Worm (Caenorhabditis elegans) whole organism, L1 larva: Measurements from ENCODE around the gene egl-21.

Experiments used
- C04F5.9 ChIP-seq: sonication (generic microtip); optimal IDR thresholded peaks from 2 replicates; lab custom pipeline; 2016; ENCODE audit warnings: missing genetic modification characterization, missing compliant biosample characterization
- C16A3.4 ChIP-seq: fragments of 150-350 bp; optimal IDR thresholded peaks from 2 replicates; lab custom pipeline; 2014; ENCODE audit warnings: missing biosample characterization, missing genetic modification characterization
- F16B12.6 ChIP-seq: fragments of 150-350 bp; optimal IDR thresholded peaks from 2 replicates; lab custom pipeline; 2014; ENCODE audit warnings: missing biosample characterization, missing genetic modification characterization
- Y116A8C.19 ChIP-seq: sonication (generic microtip); optimal IDR thresholded peaks from 2 replicates; lab custom pipeline; 2016; ENCODE audit warnings: missing compliant biosample characterization, missing genetic modification characterization, borderline replicate concordance
- aly-2 ChIP-seq: fragments of 150-350 bp; optimal IDR thresholded peaks from 2 replicates; lab custom pipeline; 2014; ENCODE audit warnings: missing biosample characterization, missing genetic modification characterization
- ama-1 ChIP-seq: fragments of 150-350 bp; optimal IDR thresholded peaks from 2 replicates; lab custom pipeline; 2014
- ceh-63 ChIP-seq: fragments of 200-800 bp; sonication (Bioruptor generic); optimal IDR thresholded peaks from 2 replicates; lab custom pipeline; 2018; ENCODE audit warnings: mild to moderate bottlenecking, missing genetic modification characterization, missing compliant biosample characterization
- ceh-8 ChIP-seq: fragments of 200-800 bp; sonication (Bioruptor generic); optimal IDR thresholded peaks from 2 replicates; lab custom pipeline; 2018; ENCODE audit warnings: mild to moderate bottlenecking, missing genetic modification characterization, moderate library complexity, missing compliant biosample characterization
- ceh-82 ChIP-seq, 3 experiments: fragments of 150-350 bp in 1 of 3; sonication (generic microtip) in 2 of 3; optimal IDR thresholded peaks; 2 replicates each; lab custom pipeline; 2014 to 2017; ENCODE audit warnings: missing biosample characterization in 3 of 3, missing genetic modification characterization in 3 of 3
- ceh-90 ChIP-seq: sonication (generic microtip); optimal IDR thresholded peaks from 2 replicates; lab custom pipeline; 2016; ENCODE audit warnings: missing genetic modification characterization, missing compliant biosample characterization
- dpl-1 ChIP-seq, 3 experiments: fragments of 150-350 bp in 2 of 3; sonication (generic microtip) in 1 of 3; optimal IDR thresholded peaks; 2 replicates each; lab custom pipeline; 2014 to 2017; ENCODE audit warnings: missing biosample characterization in 3 of 3, missing genetic modification characterization in 3 of 3, missing genetic modification reagents in 3 of 3
- dsc-1 ChIP-seq: sonication (generic microtip); optimal IDR thresholded peaks from 2 replicates; lab custom pipeline; 2016; ENCODE audit warnings: mild to moderate bottlenecking, missing genetic modification characterization, missing compliant biosample characterization
- efl-1 ChIP-seq, 4 experiments: fragments of 150-350 bp; optimal IDR thresholded peaks in 3 of 4; peaks in 1 of 4; 1 replicate in 1 of 4; 2 replicates in 3 of 4; lab custom pipeline; 2014; ENCODE audit warnings: missing biosample characterization in 2 of 4, missing genetic modification characterization in 2 of 4, missing genetic modification reagents in 2 of 4
- efl-3 ChIP-seq: fragments of 200-800 bp; sonication (Bioruptor generic); optimal IDR thresholded peaks from 2 replicates; lab custom pipeline; 2018; ENCODE audit warnings: mild to moderate bottlenecking, missing genetic modification characterization, missing compliant biosample characterization
- egl-13 ChIP-seq: sonication (generic microtip); optimal IDR thresholded peaks from 2 replicates; lab custom pipeline; 2016; ENCODE audit warnings: missing genotype, missing genetic modification reagents, missing genetic modification characterization, missing compliant biosample characterization
- egl-27 ChIP-seq, 2 experiments: fragments of 150-350 bp in 1 of 2; sonication (generic microtip); optimal IDR thresholded peaks; 3 replicates each; lab custom pipeline; 2017 to 2018; ENCODE audit warnings: missing biosample characterization in 2 of 2, missing genetic modification characterization in 2 of 2, missing genetic modification reagents in 2 of 2
- ets-5 ChIP-seq: fragments of 200-800 bp; sonication (Bioruptor generic); IDR thresholded peaks from 2 replicates; pipeline ENCODE4 v1.3.6; 2022; ENCODE audit warnings: missing genetic modification characterization, missing compliant biosample characterization
- fkh-10 ChIP-seq: sonication (generic microtip); optimal IDR thresholded peaks from 2 replicates; lab custom pipeline; 2017; ENCODE audit warnings: missing biosample characterization, missing genetic modification reagents, missing genetic modification characterization
- fkh-4 ChIP-seq: sonication (generic microtip); optimal IDR thresholded peaks from 2 replicates; lab custom pipeline; 2016; ENCODE audit warnings: missing compliant biosample characterization, missing genetic modification characterization, borderline replicate concordance
- fkh-8 ChIP-seq: sonication (generic microtip); optimal IDR thresholded peaks from 2 replicates; lab custom pipeline; 2016; ENCODE audit warnings: mild to moderate bottlenecking, missing genetic modification characterization, missing compliant biosample characterization
- fos-1 ChIP-seq: fragments of 150-350 bp; optimal IDR thresholded peaks from 2 replicates; lab custom pipeline; 2014; ENCODE audit warnings: missing biosample characterization, missing genetic modification characterization
- grh-1 ChIP-seq: fragments of 200-800 bp; sonication (Bioruptor generic); IDR thresholded peaks from 2 replicates; pipeline ENCODE4 v1.3.6; 2022; ENCODE audit warnings: missing genetic modification reagents, missing genetic modification characterization, missing compliant biosample characterization
- hlh-17 ChIP-seq: fragments of 200-800 bp; sonication (Bioruptor generic); optimal IDR thresholded peaks from 2 replicates; lab custom pipeline; 2018; ENCODE audit warnings: missing genetic modification characterization, mild to moderate bottlenecking, missing compliant biosample characterization, moderate library complexity, borderline replicate concordance
- hlh-4 ChIP-seq: sonication (generic microtip); optimal IDR thresholded peaks from 2 replicates; lab custom pipeline; 2016; ENCODE audit warnings: mild to moderate bottlenecking, missing genetic modification characterization, missing compliant biosample characterization
- lin-13 ChIP-seq: fragments of 150-350 bp; optimal IDR thresholded peaks from 2 replicates; lab custom pipeline; 2014; ENCODE audit warnings: missing biosample characterization, missing genetic modification reagents, missing genetic modification characterization
- lin-14 ChIP-seq: fragments of 200-800 bp; sonication (Bioruptor generic); optimal IDR thresholded peaks from 2 replicates; lab custom pipeline; 2018; ENCODE audit warnings: mild to moderate bottlenecking, missing genetic modification characterization, moderate library complexity, missing compliant biosample characterization
- lir-3 ChIP-seq: sonication (generic microtip); optimal IDR thresholded peaks from 2 replicates; lab custom pipeline; 2016; ENCODE audit warnings: mild to moderate bottlenecking, missing genetic modification characterization, moderate library complexity, missing compliant biosample characterization; ENCODE audit not compliant: poor library complexity
- lsy-2 ChIP-seq, 2 experiments: fragments of 150-350 bp; optimal IDR thresholded peaks; 2 replicates each; lab custom pipeline; 2014; ENCODE audit warnings: missing biosample characterization in 2 of 2, missing genetic modification characterization in 2 of 2
- nhr-11 ChIP-seq: fragments of 150-350 bp; optimal IDR thresholded peaks from 2 replicates; lab custom pipeline; 2014; ENCODE audit warnings: missing biosample characterization, missing genetic modification characterization
- nhr-12 ChIP-seq: sonication (generic microtip); optimal IDR thresholded peaks from 2 replicates; lab custom pipeline; 2017; ENCODE audit warnings: missing biosample characterization, missing genetic modification characterization
- nhr-19 ChIP-seq: fragments of 200-800 bp; sonication (Bioruptor generic); conservative IDR thresholded peaks from 2 replicates; pipeline ENCODE4 v1.3.6; 2022; ENCODE audit warnings: missing genetic modification characterization, missing compliant biosample characterization
- nhr-237 ChIP-seq: fragments of 150-350 bp; optimal IDR thresholded peaks from 2 replicates; lab custom pipeline; 2014; ENCODE audit warnings: missing biosample characterization, missing genetic modification characterization
- nhr-28 ChIP-seq: fragments of 150-350 bp; optimal IDR thresholded peaks from 2 replicates; lab custom pipeline; 2014; ENCODE audit warnings: missing biosample characterization, missing genetic modification characterization
- nhr-71 ChIP-seq: sonication (generic microtip); optimal IDR thresholded peaks from 2 replicates; lab custom pipeline; 2016; ENCODE audit warnings: mild to moderate bottlenecking, missing genetic modification characterization, moderate library complexity, missing compliant biosample characterization
- pqm-1 ChIP-seq: sonication (generic microtip); optimal IDR thresholded peaks from 3 replicates; lab custom pipeline; 2017; ENCODE audit warnings: missing biosample characterization, missing genetic modification characterization
- skn-1 ChIP-seq: fragments of 150-350 bp; optimal IDR thresholded peaks from 2 replicates; lab custom pipeline; 2014; ENCODE audit warnings: missing biosample characterization, missing genetic modification characterization
- snpc-4 ChIP-seq: fragments of 150-350 bp; optimal IDR thresholded peaks from 2 replicates; lab custom pipeline; 2014; ENCODE audit warnings: missing biosample characterization, missing genetic modification characterization
- sox-4 ChIP-seq: sonication (generic microtip); optimal IDR thresholded peaks from 2 replicates; lab custom pipeline; 2016; ENCODE audit warnings: missing genetic modification characterization, missing compliant biosample characterization
- sptf-1 ChIP-seq: fragments of 150-350 bp; optimal IDR thresholded peaks from 2 replicates; lab custom pipeline; 2014; ENCODE audit warnings: missing biosample characterization, missing genetic modification characterization
- swsn-7 ChIP-seq: sonication (generic microtip); optimal IDR thresholded peaks from 2 replicates; lab custom pipeline; 2016; ENCODE audit warnings: missing genetic modification characterization, missing compliant biosample characterization
- tlp-1 ChIP-seq: fragments of 150-350 bp; optimal IDR thresholded peaks from 2 replicates; lab custom pipeline; 2014; ENCODE audit warnings: missing biosample characterization, missing genetic modification characterization
- unc-130 ChIP-seq: fragments of 150-350 bp; optimal IDR thresholded peaks from 2 replicates; lab custom pipeline; 2017; ENCODE audit warnings: missing biosample characterization, missing genetic modification characterization, inconsistent platforms
- unc-62 ChIP-seq: fragments of 150-350 bp; optimal IDR thresholded peaks from 2 replicates; lab custom pipeline; 2014; ENCODE audit warnings: missing biosample characterization, missing genetic modification reagents, missing genetic modification characterization
- unc-98 ChIP-seq: fragments of 200-800 bp; sonication (Bioruptor generic); IDR thresholded peaks from 2 replicates; pipeline ENCODE4 v1.3.6; 2022; ENCODE audit warnings: missing genetic modification characterization, missing compliant biosample characterization
- zag-1 ChIP-seq: fragments of 150-350 bp; optimal IDR thresholded peaks from 2 replicates; lab custom pipeline; 2014; ENCODE audit warnings: missing biosample characterization, missing genetic modification characterization
- zip-4 ChIP-seq: fragments of 200-800 bp; sonication (Bioruptor generic); optimal IDR thresholded peaks from 2 replicates; lab custom pipeline; 2018; ENCODE audit warnings: mild to moderate bottlenecking, missing genetic modification characterization, moderate library complexity, missing compliant biosample characterization
- ztf-4 ChIP-seq: fragments of 150-350 bp; optimal IDR thresholded peaks from 2 replicates; lab custom pipeline; 2014; ENCODE audit warnings: missing biosample characterization, missing genetic modification characterization

The egl-21 gene

ce11 chrIV:10498401-10498800 lies 16.8 kb upstream of the egl-21 start:
- no peak for TF ChIP-seq efl-1 (optimal IDR thresholded peaks at IDR 0.05; lab: Kevin White, UChicago)
- TF ChIP-seq efl-1 (GFP tag; optimal IDR thresholded peaks at IDR 0.05 in 1 of 2; lab: Kevin White, UChicago): peak in 1 of 2 experiments; percentile 51
- TF ChIP-seq egl-27 (tag; optimal IDR thresholded peaks at IDR 0.05; lab: Kevin White, UChicago): no peak
- TF ChIP-seq grh-1 (GFP tag; lab: Robert Waterston, UW): no peak
- TF ChIP-seq Y116A8C.19: no peak
- no peak for TF ChIP-seq zag-1 (tag; lab: Kevin White, UChicago)
- no peak for TF ChIP-seq skn-1 (tag; lab: Kevin White, UChicago)
- TF ChIP-seq hlh-4 (tag; lab: Kevin White, UChicago): no peak
- no peak for TF ChIP-seq nhr-12
- TF ChIP-seq ets-5: no peak
- TF ChIP-seq dsc-1 (tag; lab: Kevin White, UChicago): peak; percentile 32
- TF ChIP-seq nhr-237 (tag; lab: Kevin White, UChicago): no peak
- TF ChIP-seq unc-62 (GFP tag; lab: Kevin White, UChicago): no peak
- TF ChIP-seq dpl-1 (GFP tag; optimal IDR thresholded peaks at IDR 0.05; lab: Kevin White, UChicago): no peak
- TF ChIP-seq lin-13: no peak
- no peak for TF ChIP-seq nhr-11
- TF ChIP-seq ceh-8 (GFP tag; lab: Kevin White, UChicago): no peak

ce11 chrIV:10489409-10489808 lies 7.8 kb upstream of the egl-21 start:
- TF ChIP-seq nhr-12 (no peak), hlh-4 (tag; lab: Kevin White, UChicago) (no peak), fkh-4 (tag; lab: Kevin White, UChicago) (peak; percentile 88), dsc-1 (tag; lab: Kevin White, UChicago) (peak; percentile 98)
- TF ChIP-seq, all 84 proteins: peak for 2

ce11 chrIV:10483607-10484117 lies 2.0 kb upstream of the egl-21 start, which contains the start of the genes F01D4.5 and ced-5:
TSS of gene F01D4.5 (minus strand) at chrIV:10483657.
TSS of gene ced-5 (plus strand) at chrIV:10484110.
- TF ChIP-seq lir-3: peak; percentile 98
- TF ChIP-seq fkh-10 (GFP tag; lab: Kevin White, UChicago): no peak
- TF ChIP-seq nhr-71: peak; percentile 94
- TF ChIP-seq nhr-28 (tag; lab: Kevin White, UChicago): no peak
- TF ChIP-seq unc-98: peak; percentile 90
- TF ChIP-seq ceh-82 (tag; optimal IDR thresholded peaks at IDR 0.05; lab: Kevin White, UChicago): peak; percentile 56 to 65 (median 63)
- peak; percentile 51 for TF ChIP-seq fos-1
- no peak for TF ChIP-seq unc-62 (GFP tag; lab: Kevin White, UChicago)
- TF ChIP-seq lsy-2 (tag; optimal IDR thresholded peaks at IDR 0.05; lab: Kevin White, UChicago): peak; percentile 81 to 85
- TF ChIP-seq hlh-17 (GFP tag; lab: Kevin White, UChicago): peak; percentile 40
- TF ChIP-seq ceh-90: peak; percentile 99
- no peak for TF ChIP-seq ama-1 (lab: Kevin White, UChicago)
- TF ChIP-seq pqm-1 (tag; lab: Kevin White, UChicago): no peak
- peak; percentile 46 for TF ChIP-seq ceh-63 (GFP tag; lab: Kevin White, UChicago)
- TF ChIP-seq fkh-8: peak; percentile 84
- TF ChIP-seq dpl-1 (GFP tag; optimal IDR thresholded peaks at IDR 0.05; lab: Kevin White, UChicago): peak; percentile 56 to 80 (median 80)
- TF ChIP-seq C16A3.4 (tag; lab: Kevin White, UChicago): peak; percentile 74
- peak; percentile 83 for TF ChIP-seq snpc-4 (tag; lab: Kevin White, UChicago)
- TF ChIP-seq egl-13: peak; percentile 96
- TF ChIP-seq aly-2 (tag; lab: Kevin White, UChicago): peak; percentile 56
- no peak for TF ChIP-seq sptf-1 (tag; lab: Kevin White, UChicago)
- no peak for TF ChIP-seq nhr-237 (tag; lab: Kevin White, UChicago)
- TF ChIP-seq efl-3 (GFP tag; lab: Kevin White, UChicago): peak; percentile 77
- TF ChIP-seq F16B12.6: peak; percentile 21
- TF ChIP-seq C04F5.9 (tag; lab: Kevin White, UChicago): peak; percentile 92
- peak; percentile 92 for TF ChIP-seq lin-14 (GFP tag; lab: Kevin White, UChicago)
- TF ChIP-seq ztf-4: peak; percentile 58
- peak; percentile 73 for TF ChIP-seq zip-4 (GFP tag; lab: Kevin White, UChicago)
- no peak for TF ChIP-seq tlp-1 (tag; lab: Kevin White, UChicago)
- TF ChIP-seq sox-4: peak; percentile 96
- peak; percentile 94 for TF ChIP-seq hlh-4 (tag; lab: Kevin White, UChicago)
- peak; percentile 36 for TF ChIP-seq unc-130 (tag; lab: Kevin White, UChicago)
- TF ChIP-seq swsn-7 (tag; lab: Kevin White, UChicago): peak; percentile 90
- TF ChIP-seq fkh-4 (tag; lab: Kevin White, UChicago): peak; percentile 99
- no peak for TF ChIP-seq nhr-11
- TF ChIP-seq nhr-19 (GFP tag; lab: Robert Waterston, UW): peak; percentile 92
- no peak for TF ChIP-seq egl-27 (tag; optimal IDR thresholded peaks at IDR 0.05; lab: Kevin White, UChicago)
